Worm (Caenorhabditis elegans): ENCODE measurements around the gene F53C11.5.

DNA sequence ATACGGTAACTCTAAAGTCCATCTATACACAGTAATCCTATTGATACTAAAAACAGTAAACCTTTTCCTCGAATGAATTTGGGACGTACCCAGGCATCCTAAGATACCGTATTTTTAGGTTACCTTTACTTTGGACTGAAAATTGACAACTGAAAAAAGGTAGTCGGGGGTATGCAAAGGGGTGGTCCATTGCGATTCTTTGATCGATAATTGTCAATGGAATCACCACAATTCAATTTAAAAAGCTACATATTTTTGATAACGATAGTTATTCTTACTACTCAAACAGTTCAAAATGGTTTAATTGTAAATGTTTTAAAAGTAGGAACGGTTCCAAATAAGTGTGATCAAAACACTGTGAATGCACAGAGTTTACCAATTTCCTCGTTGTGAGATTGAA lies 46.6 kb downstream of the F53C11.5 start, which contains the start of gene srx-129:
- no peak for TF ChIP-seq mdl-1 (tag; optimal IDR thresholded peaks at IDR 0.05)
- no peak for TF ChIP-seq lir-3 (tag; optimal IDR thresholded peaks at IDR 0.05)
- no peak for TF ChIP-seq Y75B8A.6 (GFP tag; IDR thresholded peaks at IDR 0.05)
- TF ChIP-seq rbr-2 (tag; optimal IDR thresholded peaks at IDR 0.05) = no peak
- TF ChIP-seq nhr-11 (tag; optimal IDR thresholded peaks at IDR 0.05) = no peak
- TF ChIP-seq zag-1 (tag; optimal IDR thresholded peaks at IDR 0.05) = no peak
